Fruit fly (Drosophila melanogaster) whole organism, embryonic: Measurements from ENCODE around the gene CG8128.
A peak's percentile ranks its signal among the peaks of the same experiment; 100 is the strongest.

Experiments used
- ATbp ChIP-seq: fragments of 200-800 bp; sonication (Bioruptor generic); optimal IDR thresholded peaks from 2 replicates; lab custom pipeline; 2017; ENCODE audit warnings: missing biosample characterization, mild to moderate bottlenecking, missing genetic modification characterization, missing genetic modification reagents
- CG10209 ChIP-seq: fragments of 200-800 bp; sonication (Bioruptor generic); optimal IDR thresholded peaks from 3 replicates; lab custom pipeline; 2017; ENCODE audit warnings: missing biosample characterization, mild to moderate bottlenecking, missing genetic modification characterization, missing genetic modification reagents
- CG11247 ChIP-seq: fragments of 200-800 bp; sonication (Bioruptor generic); IDR thresholded peaks from 2 replicates; pipeline ENCODE4 v1.3.6; 2022; ENCODE audit warnings: missing biosample characterization, missing genetic modification characterization
- CG12071 ChIP-seq: fragments of 200-800 bp; sonication (Bioruptor generic); optimal IDR thresholded peaks from 3 replicates; lab custom pipeline; 2018; ENCODE audit warnings: missing biosample characterization, mild to moderate bottlenecking, missing genetic modification characterization
- CG13775 ChIP-seq: fragments of 200-800 bp; sonication (Bioruptor generic); optimal IDR thresholded peaks from 3 replicates; lab custom pipeline; 2017; ENCODE audit warnings: missing biosample characterization, mild to moderate bottlenecking, missing genetic modification characterization
- CG14710 ChIP-seq: fragments of 200-800 bp; sonication (Bioruptor generic); optimal IDR thresholded peaks from 3 replicates; lab custom pipeline; 2019; ENCODE audit warnings: missing biosample characterization, mild to moderate bottlenecking, missing genetic modification characterization, moderate library complexity
- CG14860 ChIP-seq: fragments of 200-800 bp; sonication (Bioruptor generic); IDR thresholded peaks from 3 replicates; pipeline ENCODE4 v1.3.6; 2022; ENCODE audit warnings: missing biosample characterization, missing genetic modification characterization; ENCODE audit not compliant: partially characterized antibody
- CG1529 ChIP-seq: fragments of 200-800 bp; sonication (Bioruptor generic); optimal IDR thresholded peaks from 3 replicates; lab custom pipeline; 2018; ENCODE audit warnings: missing biosample characterization, missing genetic modification characterization
- CG1602 ChIP-seq: fragments of 200-800 bp; sonication (Bioruptor generic); optimal IDR thresholded peaks from 3 replicates; lab custom pipeline; 2016; ENCODE audit warnings: missing biosample characterization, missing genetic modification characterization
- CG1603 ChIP-seq: fragments of 200-800 bp; sonication (Bioruptor generic); optimal IDR thresholded peaks from 2 replicates; lab custom pipeline; 2019; ENCODE audit warnings: missing biosample characterization, mild to moderate bottlenecking, missing genetic modification characterization, moderate library complexity
- CG16779 ChIP-seq: fragments of 200-800 bp; sonication (Bioruptor generic); IDR thresholded peaks from 2 replicates; pipeline ENCODE4 v1.3.6; 2022; ENCODE audit warnings: missing biosample characterization, missing genetic modification characterization
- CG16813 ChIP-seq: fragments of 200-800 bp; sonication (Bioruptor generic); IDR thresholded peaks from 3 replicates; pipeline ENCODE4 v1.3.6; 2022; ENCODE audit warnings: missing biosample characterization, missing genetic modification characterization; ENCODE audit not compliant: partially characterized antibody
- CG17328 ChIP-seq: fragments of 200-800 bp; sonication (Bioruptor generic); IDR thresholded peaks from 2 replicates; pipeline ENCODE4 v1.3.6; 2022; ENCODE audit warnings: missing biosample characterization, missing genetic modification characterization
- CG17385 ChIP-seq: fragments of 200-800 bp; sonication (Bioruptor generic); optimal IDR thresholded peaks from 3 replicates; lab custom pipeline; 2018; ENCODE audit warnings: missing biosample characterization, mild to moderate bottlenecking, missing genetic modification characterization
- CG2889 ChIP-seq: fragments of 200-800 bp; sonication (Bioruptor generic); IDR thresholded peaks from 3 replicates; pipeline ENCODE4 v1.3.6; 2022; ENCODE audit warnings: missing biosample characterization, missing genetic modification characterization
- CG3281 ChIP-seq: fragments of 200-800 bp; sonication (Bioruptor generic); optimal IDR thresholded peaks from 3 replicates; lab custom pipeline; 2017; ENCODE audit warnings: missing biosample characterization, mild to moderate bottlenecking, missing genetic modification characterization
- CG3726 ChIP-seq: fragments of 200-800 bp; sonication (Bioruptor generic); IDR thresholded peaks from 3 replicates; pipeline ENCODE4, ENCODE4 v1.3.6; 2022; ENCODE audit warnings: missing biosample characterization, missing genetic modification characterization
- CG3838 ChIP-seq: fragments of 200-800 bp; sonication (Bioruptor generic); optimal IDR thresholded peaks from 3 replicates; lab custom pipeline; 2016; ENCODE audit warnings: missing biosample characterization, missing genetic modification characterization
- CG4282 ChIP-seq: fragments of 200-800 bp; sonication (Bioruptor generic); optimal IDR thresholded peaks from 2 replicates; lab custom pipeline; 2016; ENCODE audit warnings: missing biosample characterization, missing genetic modification characterization
- CG4404 ChIP-seq: fragments of 200-800 bp; sonication (Bioruptor generic); IDR thresholded peaks from 2 replicates; pipeline ENCODE4 v1.3.6; 2022; ENCODE audit warnings: missing biosample characterization, missing genetic modification characterization
- CG6654 ChIP-seq: fragments of 200-800 bp; sonication (Bioruptor generic); optimal IDR thresholded peaks from 2 replicates; lab custom pipeline; 2017; ENCODE audit warnings: missing biosample characterization, mild to moderate bottlenecking, missing genetic modification characterization
- CG6791 ChIP-seq: fragments of 200-800 bp; sonication (Bioruptor generic); IDR thresholded peaks from 3 replicates; pipeline ENCODE4 v1.3.6; 2022; ENCODE audit warnings: missing biosample characterization, missing genetic modification characterization; ENCODE audit not compliant: partially characterized antibody
- CG6854 ChIP-seq: fragments of 200-800 bp; sonication (Bioruptor generic); optimal IDR thresholded peaks from 3 replicates; lab custom pipeline; 2017; ENCODE audit warnings: missing biosample characterization, mild to moderate bottlenecking, missing genetic modification characterization
- CG7372 ChIP-seq: fragments of 200-800 bp; sonication (Bioruptor generic); IDR thresholded peaks from 2 replicates; pipeline ENCODE4 v1.3.6; 2022; ENCODE audit warnings: missing biosample characterization, missing genetic modification characterization
- CG8944 ChIP-seq: fragments of 200-800 bp; sonication (Bioruptor generic); optimal IDR thresholded peaks from 3 replicates; lab custom pipeline; 2016; ENCODE audit warnings: missing biosample characterization, missing genetic modification characterization
- CG9797 ChIP-seq: fragments of 200-800 bp; sonication (Bioruptor generic); optimal IDR thresholded peaks from 3 replicates; lab custom pipeline; 2018; ENCODE audit warnings: missing biosample characterization, mild to moderate bottlenecking, missing genetic modification characterization
- CoRest ChIP-seq: fragments of 200-800 bp; sonication (Bioruptor generic); optimal IDR thresholded peaks from 3 replicates; lab custom pipeline; 2018; ENCODE audit warnings: missing biosample characterization, mild to moderate bottlenecking, missing genetic modification characterization, moderate library complexity
- Dip2 ChIP-seq: fragments of 200-800 bp; sonication (Bioruptor generic); IDR thresholded peaks from 2 replicates; pipeline ENCODE4 v1.3.6; 2022; ENCODE audit warnings: missing biosample characterization, missing genetic modification characterization
- Drgx ChIP-seq: fragments of 200-800 bp; sonication (Bioruptor generic); IDR thresholded peaks from 2 replicates; pipeline ENCODE4 v1.3.6; 2022; ENCODE audit warnings: missing biosample characterization, missing genetic modification characterization
- Ets65A ChIP-seq: fragments of 200-800 bp; sonication (Bioruptor generic); peaks from one replicate; lab custom pipeline; 2016; ENCODE audit warnings: missing biosample characterization, missing genetic modification characterization
- HLHmδ ChIP-seq: fragments of 200-800 bp; sonication (Bioruptor generic); optimal IDR thresholded peaks from 2 replicates; lab custom pipeline; 2018; ENCODE audit warnings: missing biosample characterization, mild to moderate bottlenecking, missing genetic modification characterization, moderate library complexity
- MESR4 ChIP-seq: fragments of 200-800 bp; sonication (Bioruptor generic); optimal IDR thresholded peaks from 2 replicates; lab custom pipeline; 2018; ENCODE audit warnings: missing biosample characterization, mild to moderate bottlenecking, missing genetic modification characterization, moderate library complexity
- NK7.1 ChIP-seq: fragments of 200-800 bp; sonication (Bioruptor generic); optimal IDR thresholded peaks from 3 replicates; lab custom pipeline; 2016; ENCODE audit warnings: missing biosample characterization, missing genetic modification characterization
- ab ChIP-seq: fragments of 200-800 bp; sonication (Bioruptor generic); optimal IDR thresholded peaks from 2 replicates; lab custom pipeline; 2016; ENCODE audit warnings: missing biosample characterization, missing genetic modification characterization
- cwo ChIP-seq: fragments of 200-800 bp; sonication (Bioruptor generic); optimal IDR thresholded peaks from 3 replicates; lab custom pipeline; 2017; ENCODE audit warnings: missing biosample characterization, missing genetic modification characterization, mild to moderate bottlenecking, moderate library complexity, missing genetic modification reagents
- fd64A ChIP-seq: fragments of 200-800 bp; sonication (Bioruptor generic); optimal IDR thresholded peaks from 3 replicates; lab custom pipeline; 2018; ENCODE audit warnings: missing biosample characterization, mild to moderate bottlenecking, missing genetic modification characterization
- gcm ChIP-seq: fragments of 200-800 bp; sonication (Bioruptor generic); optimal IDR thresholded peaks from 2 replicates; lab custom pipeline; 2019; ENCODE audit warnings: missing biosample characterization, mild to moderate bottlenecking, missing genetic modification characterization, moderate library complexity
- jing ChIP-seq: fragments of 200-800 bp; sonication (Bioruptor generic); optimal IDR thresholded peaks from 2 replicates; lab custom pipeline; 2018; ENCODE audit warnings: missing biosample characterization, mild to moderate bottlenecking, missing genetic modification characterization
- kni ChIP-seq: fragments of 200-800 bp; sonication (Bioruptor generic); optimal IDR thresholded peaks from 3 replicates; lab custom pipeline; 2017; ENCODE audit warnings: mild to moderate bottlenecking, missing biosample characterization, missing genetic modification reagents, missing genetic modification characterization
- lov ChIP-seq, 2 experiments: fragments of 200-800 bp in 1 of 2; fragments of >200 bp in 1 of 2; sonication (Bioruptor generic) in 1 of 2; IDR thresholded peaks in 1 of 2; optimal IDR thresholded peaks in 1 of 2; 2 replicates in 1 of 2; 3 replicates in 1 of 2; pipeline versions ENCODE4 v1.3.6 to Lab custom; 2017 to 2022; ENCODE audit warnings: missing biosample characterization in 1 of 2, missing genetic modification characterization in 1 of 2
- maf-S ChIP-seq: fragments of 200-800 bp; sonication (Bioruptor generic); optimal IDR thresholded peaks from 2 replicates; lab custom pipeline; 2016; ENCODE audit warnings: missing biosample characterization, missing genetic modification characterization
- psq ChIP-seq: fragments of 200-800 bp; sonication (Bioruptor generic); optimal IDR thresholded peaks from 2 replicates; lab custom pipeline; 2017; ENCODE audit warnings: missing biosample characterization, missing genetic modification characterization
- pzg ChIP-seq: fragments of 200-800 bp; sonication (Bioruptor generic); optimal IDR thresholded peaks from 3 replicates; lab custom pipeline; 2018; ENCODE audit warnings: missing biosample characterization, mild to moderate bottlenecking, missing genetic modification characterization, moderate library complexity
- salm ChIP-seq: fragments of 200-800 bp; sonication (Bioruptor generic); optimal IDR thresholded peaks from 2 replicates; lab custom pipeline; 2018; ENCODE audit warnings: missing biosample characterization, mild to moderate bottlenecking, missing genetic modification characterization
- so ChIP-seq: fragments of 200-800 bp; sonication (Bioruptor generic); IDR thresholded peaks from 3 replicates; pipeline ENCODE4 v1.3.6; 2022; ENCODE audit warnings: missing biosample characterization, missing genetic modification characterization
- tin ChIP-seq: fragments of 200-800 bp; sonication (Bioruptor generic); optimal IDR thresholded peaks from 3 replicates; lab custom pipeline; 2016; ENCODE audit warnings: missing biosample characterization, missing genetic modification characterization
- toy ChIP-seq: fragments of 200-800 bp; sonication (Bioruptor generic); IDR thresholded peaks from 2 replicates; pipeline ENCODE4 v1.3.6; 2022; ENCODE audit warnings: missing biosample characterization, missing genetic modification characterization
- vfl ChIP-seq: fragments of 200-800 bp; sonication (Bioruptor generic); optimal IDR thresholded peaks from 2 replicates; lab custom pipeline; 2016; ENCODE audit warnings: missing biosample characterization, missing genetic modification characterization
- vvl ChIP-seq: fragments of 200-800 bp; sonication (Bioruptor generic); IDR thresholded peaks from 2 replicates; pipeline ENCODE4 v1.3.6; 2022; ENCODE audit warnings: missing biosample characterization, missing genetic modification characterization

The CG8128 gene

DNA sequence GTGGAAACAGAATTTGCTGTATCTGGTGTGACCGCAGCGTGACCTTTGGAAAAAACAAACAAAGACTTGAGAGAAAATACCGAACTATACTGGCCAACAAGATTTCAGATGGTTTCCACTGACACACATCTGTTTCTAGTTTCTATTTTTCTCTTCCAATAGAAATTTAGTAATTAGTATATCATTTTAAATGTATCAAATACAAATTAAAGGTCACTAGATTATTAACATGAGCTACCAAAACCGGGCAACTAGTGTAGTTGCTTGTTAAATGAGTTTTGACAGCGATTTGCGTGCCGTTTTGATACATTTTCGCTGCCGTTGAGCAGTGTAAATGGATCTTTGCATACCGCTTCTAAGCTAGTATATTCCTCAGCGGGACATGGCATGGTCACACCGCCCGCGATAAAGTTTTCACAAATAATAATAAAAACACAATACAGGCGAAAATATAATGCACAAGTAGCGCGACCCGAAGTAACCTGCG is 6.5 kb downstream of the CG8128 start, which contains the start of the genes Pis and Hap40 (continued):
- TF ChIP-seq lov (optimal IDR thresholded peaks at IDR 0.05; lab: Kevin White, UChicago) (no peak), lov (GFP tag; IDR thresholded peaks at IDR 0.05; lab: Robert Waterston, UW) (no peak), NK7.1 (GFP tag; lab: Kevin White, UChicago) (no peak), Ets65A (GFP tag; lab: Kevin White, UChicago) (peak; percentile 95), CG4404 (peak; percentile 68), kni (GFP tag; lab: Kevin White, UChicago) (peak; percentile 33), CG10209 (GFP tag; lab: Kevin White, UChicago) (peak; percentile 61), CG17385 (GFP tag; lab: Kevin White, UChicago) (peak; percentile 48), gcm (peak; percentile 18), ATbp (peak; percentile 4), Drgx (GFP tag; lab: Robert Waterston, UW) (peak; percentile 47; the same call in 1 of the 2 replicates), CG1602 (GFP tag; lab: Kevin White, UChicago) (peak; percentile 72), CoRest (peak; percentile 90), toy (no peak), salm (peak; percentile 27), jing (GFP tag; lab: Kevin White, UChicago) (no peak), so (GFP tag; lab: Robert Waterston, UW) (0 out of 3 replicates have a peak, but pooled peaks have one; percentile 33), HLHmδ (GFP tag; lab: Kevin White, UChicago) (no peak), CG1603 (tag; lab: Kevin White, UChicago) (peak; percentile 48), vfl (GFP tag; lab: Kevin White, UChicago) (peak; percentile 43), CG3726 (GFP tag; lab: Robert Waterston, UW) (0 out of 3 replicates have a peak, but pooled peaks have one; percentile 22), psq (peak; percentile 25), MESR4 (GFP tag; lab: Kevin White, UChicago) (no peak), CG14860 (GFP tag; lab: Robert Waterston, UW) (no peak), ab (no peak), CG1529 (GFP tag; lab: Kevin White, UChicago) (peak; percentile 35), cwo (GFP tag; lab: Kevin White, UChicago) (no peak), CG14710 (peak; percentile 87), CG2889 (peak; percentile 73; the same call in 2 of the 3 replicates), CG6854 (GFP tag; lab: Kevin White, UChicago) (no peak), CG6791 (GFP tag; lab: Robert Waterston, UW) (no peak), CG4282 (no peak), vvl (GFP tag; lab: Robert Waterston, UW) (0 out of 2 replicates have a peak, but pooled peaks have one; percentile 18), CG16779 (GFP tag; lab: Robert Waterston, UW) (no peak), fd64A (GFP tag; lab: Kevin White, UChicago) (no peak), pzg (GFP tag; lab: Kevin White, UChicago) (peak; percentile 62), CG11247 (GFP tag; lab: Robert Waterston, UW) (peak; percentile 50; the same call in 1 of the 2 replicates), tin (GFP tag; lab: Kevin White, UChicago) (peak; percentile 70), CG13775 (peak; percentile 80), maf-S (GFP tag; lab: Kevin White, UChicago) (peak; percentile 0), Dip2 (GFP tag; lab: Robert Waterston, UW) (no peak), CG6654 (GFP tag; lab: Kevin White, UChicago) (no peak), CG3281 (peak; percentile 62), CG3838 (GFP tag; lab: Kevin White, UChicago) (no peak), CG8944 (GFP tag; lab: Kevin White, UChicago) (peak; percentile 40), CG7372 (GFP tag; lab: Robert Waterston, UW) (peak; percentile 49; the same call in 1 of the 2 replicates), CG16813 (no peak), CG12071 (GFP tag; lab: Kevin White, UChicago) (no peak), CG9797 (GFP tag; lab: Kevin White, UChicago) (peak; percentile 92), CG17328 (GFP tag; lab: Robert Waterston, UW) (0 out of 2 replicates have a peak, but pooled peaks have one; percentile 39)
